Fruit fly (Drosophila melanogaster) whole organism, embryonic: ENCODE results near the gene IFT43.

Experiments
- Adf1 ChIP-seq: fragments of 200-800 bp; sonication (Bioruptor generic); IDR thresholded peaks from 2 replicates; pipeline ENCODE4 v1.3.6; 2022; ENCODE audit warnings: missing biosample characterization, missing genetic modification characterization
- CG10267 ChIP-seq: fragments of 200-800 bp; sonication (Bioruptor generic); optimal IDR thresholded peaks from 2 replicates; lab custom pipeline; 2018; ENCODE audit warnings: missing biosample characterization, mild to moderate bottlenecking, missing genetic modification characterization, moderate library complexity
- CG10462 ChIP-seq: fragments of 200-800 bp; sonication (Bioruptor generic); optimal IDR thresholded peaks from 2 replicates; lab custom pipeline; 2016; ENCODE audit warnings: missing biosample characterization, missing genetic modification characterization
- CG11085 ChIP-seq: fragments of 200-800 bp; sonication (Bioruptor generic); IDR thresholded peaks from 2 replicates; pipeline ENCODE4 v1.3.6; 2022; ENCODE audit warnings: missing biosample characterization, missing genetic modification characterization
- CG11504 ChIP-seq: fragments of 200-800 bp; sonication (Bioruptor generic); optimal IDR thresholded peaks from 3 replicates; lab custom pipeline; 2019; ENCODE audit warnings: missing biosample characterization, mild to moderate bottlenecking, missing genetic modification characterization, moderate library complexity
- CG11560 ChIP-seq: fragments of 200-800 bp; sonication (Bioruptor generic); IDR thresholded peaks from 3 replicates; pipeline ENCODE4 v1.3.6; 2022; ENCODE audit warnings: missing biosample characterization, missing genetic modification characterization
- CG12744 ChIP-seq: fragments of 200-800 bp; sonication (Bioruptor generic); optimal IDR thresholded peaks from 2 replicates; lab custom pipeline; 2016; ENCODE audit warnings: missing biosample characterization, missing genetic modification characterization
- CG15073 ChIP-seq: fragments of 200-800 bp; sonication (Bioruptor generic); optimal IDR thresholded peaks from 2 replicates; lab custom pipeline; 2016; ENCODE audit warnings: missing biosample characterization, missing genetic modification characterization
- CG1529 ChIP-seq: fragments of 200-800 bp; sonication (Bioruptor generic); optimal IDR thresholded peaks from 3 replicates; lab custom pipeline; 2018; ENCODE audit warnings: missing biosample characterization, missing genetic modification characterization
- CG1603 ChIP-seq: fragments of 200-800 bp; sonication (Bioruptor generic); optimal IDR thresholded peaks from 2 replicates; lab custom pipeline; 2019; ENCODE audit warnings: missing biosample characterization, mild to moderate bottlenecking, missing genetic modification characterization, moderate library complexity
- CG1647 ChIP-seq: fragments of 200-800 bp; sonication (Bioruptor generic); optimal IDR thresholded peaks from 3 replicates; lab custom pipeline; 2016; ENCODE audit warnings: missing biosample characterization, missing genetic modification characterization
- CG16815 ChIP-seq: fragments of 200-800 bp; sonication (Bioruptor generic); optimal IDR thresholded peaks from 3 replicates; lab custom pipeline; 2017; ENCODE audit warnings: missing biosample characterization, mild to moderate bottlenecking, missing genetic modification characterization
- CG18764 ChIP-seq: fragments of 200-800 bp; sonication (Bioruptor generic); optimal IDR thresholded peaks from 3 replicates; lab custom pipeline; 2016; ENCODE audit warnings: missing biosample characterization, missing genetic modification characterization
- CG2120 ChIP-seq: fragments of 200-800 bp; sonication (Bioruptor generic); optimal IDR thresholded peaks from 3 replicates; lab custom pipeline; 2016; ENCODE audit warnings: missing biosample characterization, missing genetic modification characterization
- CG2875 ChIP-seq: fragments of 200-800 bp; sonication (Bioruptor generic); optimal IDR thresholded peaks from 2 replicates; lab custom pipeline; 2017; ENCODE audit warnings: missing biosample characterization, mild to moderate bottlenecking, missing genetic modification characterization, missing genetic modification reagents
- CG30431 ChIP-seq: fragments of 200-800 bp; sonication (Bioruptor generic); optimal IDR thresholded peaks from 2 replicates; lab custom pipeline; 2017; ENCODE audit warnings: missing biosample characterization, missing genetic modification characterization
- CG31224 ChIP-seq: fragments of 200-800 bp; sonication (Bioruptor generic); IDR thresholded peaks from 2 replicates; pipeline ENCODE4 v1.3.6; 2022; ENCODE audit warnings: missing biosample characterization, missing genetic modification characterization
- CG32772 ChIP-seq: fragments of 200-800 bp; sonication (Bioruptor generic); IDR thresholded peaks from 2 replicates; pipeline ENCODE4 v1.3.6; 2022; ENCODE audit warnings: missing biosample characterization, missing genetic modification characterization
- CG34224 ChIP-seq: fragments of 200-800 bp; sonication (Bioruptor generic); IDR thresholded peaks from 3 replicates; pipeline ENCODE4 v1.3.6; 2022; ENCODE audit warnings: missing biosample characterization, missing genetic modification characterization; ENCODE audit not compliant: partially characterized antibody
- CG4328 ChIP-seq: fragments of 200-800 bp; sonication (Bioruptor generic); optimal IDR thresholded peaks from 3 replicates; lab custom pipeline; 2017; ENCODE audit warnings: missing biosample characterization, missing genetic modification reagents, missing genetic modification characterization
- CG4707 ChIP-seq: fragments of 200-800 bp; sonication (Bioruptor generic); optimal IDR thresholded peaks from 2 replicates; lab custom pipeline; 2018; ENCODE audit warnings: missing biosample characterization, mild to moderate bottlenecking, missing genetic modification characterization, moderate library complexity
- CTCF ChIP-seq: fragments of 200-800 bp; sonication (Bioruptor generic); optimal IDR thresholded peaks from 2 replicates; lab custom pipeline; 2017; ENCODE audit warnings: missing biosample characterization, mild to moderate bottlenecking, missing genetic modification characterization, moderate library complexity
- D19A ChIP-seq: fragments of 200-800 bp; optimal IDR thresholded peaks from 3 replicates; lab custom pipeline; 2019; ENCODE audit warnings: missing biosample characterization, mild to moderate bottlenecking, missing genetic modification characterization, moderate library complexity
- Deaf1 ChIP-seq: fragments of 200-800 bp; optimal IDR thresholded peaks from 3 replicates; lab custom pipeline; 2019; ENCODE audit warnings: missing biosample characterization, mild to moderate bottlenecking, missing genetic modification characterization, moderate library complexity
- ERR ChIP-seq: fragments of 200-800 bp; sonication (Bioruptor generic); optimal IDR thresholded peaks from 2 replicates; lab custom pipeline; 2016; ENCODE audit warnings: missing biosample characterization, missing genetic modification characterization
- HHEX ChIP-seq: fragments of 200-800 bp; sonication (Bioruptor generic); optimal IDR thresholded peaks from 3 replicates; lab custom pipeline; 2017; ENCODE audit warnings: missing biosample characterization, mild to moderate bottlenecking, missing genetic modification characterization, missing genetic modification reagents
- Lim3 ChIP-seq: fragments of 200-800 bp; sonication (Bioruptor generic); IDR thresholded peaks from 2 replicates; pipeline ENCODE4 v1.3.6; 2022; ENCODE audit warnings: missing biosample characterization, missing genetic modification characterization
- Lpt ChIP-seq: fragments of >200 bp; optimal IDR thresholded peaks from 2 replicates; lab custom pipeline; 2018; ENCODE audit warnings: missing biosample characterization, missing genetic modification characterization
- Meics ChIP-seq: fragments of 200-800 bp; sonication (Bioruptor generic); optimal IDR thresholded peaks from 2 replicates; lab custom pipeline; 2017; ENCODE audit warnings: missing biosample characterization, mild to moderate bottlenecking, missing genetic modification characterization
- Mes4 ChIP-seq: fragments of 200-800 bp; sonication (Bioruptor generic); optimal IDR thresholded peaks from 2 replicates; lab custom pipeline; 2016; ENCODE audit warnings: missing biosample characterization, missing genetic modification characterization
- Spps ChIP-seq: fragments of 200-800 bp; sonication (Bioruptor generic); optimal IDR thresholded peaks from 2 replicates; lab custom pipeline; 2018; ENCODE audit warnings: missing biosample characterization, mild to moderate bottlenecking, missing genetic modification characterization
- abd-A ChIP-seq: fragments of 200-800 bp; sonication (Bioruptor generic); optimal IDR thresholded peaks from 3 replicates; lab custom pipeline; 2019; ENCODE audit warnings: missing biosample characterization, mild to moderate bottlenecking, missing genetic modification characterization, moderate library complexity
- ac ChIP-seq: fragments of 200-800 bp; sonication (Bioruptor generic); optimal IDR thresholded peaks from 3 replicates; lab custom pipeline; 2017; ENCODE audit warnings: missing biosample characterization, mild to moderate bottlenecking, missing genetic modification characterization
- aop ChIP-seq: fragments of 200-800 bp; sonication (Bioruptor generic); IDR thresholded peaks from 2 replicates; pipeline ENCODE4 v1.3.6; 2022; ENCODE audit warnings: missing biosample characterization, missing genetic modification characterization
- ash1 ChIP-seq: fragments of 200-800 bp; sonication (Bioruptor generic); optimal IDR thresholded peaks from 2 replicates; lab custom pipeline; 2018; ENCODE audit warnings: missing biosample characterization, mild to moderate bottlenecking, missing genetic modification characterization
- bcd ChIP-seq: fragments of 200-800 bp; sonication (Bioruptor generic); optimal IDR thresholded peaks from 2 replicates; lab custom pipeline; 2017; ENCODE audit warnings: missing biosample characterization, mild to moderate bottlenecking, missing genetic modification characterization
- bsh ChIP-seq, 2 experiments: fragments of 200-800 bp; sonication (Bioruptor generic); optimal IDR thresholded peaks; 2 replicates each; lab custom pipeline; 2017 to 2018; ENCODE audit warnings: mild to moderate bottlenecking in 2 of 2, missing biosample characterization in 2 of 2, missing genetic modification characterization in 2 of 2, moderate library complexity in 1 of 2
- cas ChIP-seq: fragments of 200-800 bp; sonication (Bioruptor generic); IDR thresholded peaks from 2 replicates; pipeline ENCODE4 v1.3.6; 2022; ENCODE audit warnings: missing biosample characterization, missing genetic modification characterization
- ci ChIP-seq: fragments of 200-800 bp; sonication (Bioruptor generic); IDR thresholded peaks from 3 replicates; pipeline ENCODE4 v1.3.6; 2022; ENCODE audit warnings: missing biosample characterization, missing genetic modification characterization
- eve ChIP-seq, 2 experiments: fragments of >200 bp; optimal IDR thresholded peaks; 2 replicates each; lab custom pipeline; 2017; ENCODE audit warnings: missing biosample characterization in 2 of 2, missing genetic modification characterization in 2 of 2
- hbn ChIP-seq: fragments of 200-800 bp; sonication (Bioruptor generic); IDR thresholded peaks from 2 replicates; pipeline ENCODE4 v1.3.6; 2022; ENCODE audit warnings: missing biosample characterization, missing genetic modification characterization; ENCODE audit not compliant: partially characterized antibody
- jumu ChIP-seq: fragments of 200-800 bp; sonication (Bioruptor generic); optimal IDR thresholded peaks from 3 replicates; lab custom pipeline; 2016; ENCODE audit warnings: missing biosample characterization, missing genetic modification characterization
- lilli ChIP-seq: fragments of 200-800 bp; sonication (Bioruptor generic); optimal IDR thresholded peaks from 3 replicates; lab custom pipeline; 2016; ENCODE audit warnings: missing biosample characterization, missing genetic modification characterization
- nerfin-2 ChIP-seq: fragments of 200-800 bp; sonication (Bioruptor generic); IDR thresholded peaks from 2 replicates; pipeline ENCODE4 v1.3.6; 2022; ENCODE audit warnings: missing biosample characterization, missing genetic modification characterization; ENCODE audit not compliant: partially characterized antibody
- pita ChIP-seq: fragments of 200-800 bp; sonication (Bioruptor generic); optimal IDR thresholded peaks from 2 replicates; lab custom pipeline; 2017; ENCODE audit warnings: missing biosample characterization, mild to moderate bottlenecking, missing genetic modification characterization
- row ChIP-seq: fragments of 200-800 bp; sonication (Bioruptor generic); IDR thresholded peaks from 3 replicates; pipeline ENCODE4 v1.3.6; 2022; ENCODE audit warnings: missing biosample characterization, missing genetic modification characterization
- sd ChIP-seq: fragments of 200-800 bp; sonication (Bioruptor generic); optimal IDR thresholded peaks from 3 replicates; lab custom pipeline; 2018; ENCODE audit warnings: missing biosample characterization, mild to moderate bottlenecking, missing genetic modification characterization, moderate library complexity
- tll ChIP-seq, 2 experiments: fragments of 200-800 bp in 1 of 2; fragments of >200 bp in 1 of 2; sonication (Bioruptor generic) in 1 of 2; optimal IDR thresholded peaks; 2 replicates each; lab custom pipeline; 2017 to 2019; ENCODE audit warnings: missing biosample characterization in 2 of 2, missing genetic modification characterization in 2 of 2, mild to moderate bottlenecking in 1 of 2, moderate library complexity in 1 of 2
- tna ChIP-seq: fragments of 200-800 bp; sonication (Bioruptor generic); IDR thresholded peaks from 2 replicates; pipeline ENCODE4 v1.3.6; 2022; ENCODE audit warnings: missing biosample characterization, missing genetic modification characterization; ENCODE audit not compliant: partially characterized antibody

Gene IFT43

dm6 chr2L:12720430-12721396 is 25.9 kb upstream of the IFT43 start (continued):
- peak; percentile 8 for TF ChIP-seq HHEX (GFP tag; lab: Kevin White, UChicago)
- TF ChIP-seq CG15073 (GFP tag; lab: Kevin White, UChicago): no peak
- TF ChIP-seq CG32772 (GFP tag; lab: Robert Waterston, UW): 0 out of 2 replicates have a peak, but pooled peaks have one; percentile 59
- no peak for TF ChIP-seq Mes4
- no peak for TF ChIP-seq CG4707 (GFP tag; lab: Kevin White, UChicago)
- TF ChIP-seq CG2120 (GFP tag; lab: Kevin White, UChicago): peak; percentile 62
- peak; percentile 93 for TF ChIP-seq CG31224 (GFP tag; lab: Robert Waterston, UW)
- no peak for TF ChIP-seq CG18764 (GFP tag; lab: Kevin White, UChicago)
- TF ChIP-seq ac (GFP tag; lab: Kevin White, UChicago): no peak
- peak; percentile 73 for TF ChIP-seq Meics (GFP tag; lab: Kevin White, UChicago)
- no peak for TF ChIP-seq aop (GFP tag; lab: Robert Waterston, UW)
- peak; percentile 29 for TF ChIP-seq CG4328 (GFP tag; lab: Kevin White, UChicago)
- TF ChIP-seq CG2875 (GFP tag; lab: Kevin White, UChicago): no peak
- no peak for TF ChIP-seq nerfin-2 (GFP tag; lab: Robert Waterston, UW)
- TF ChIP-seq Lim3 (GFP tag; lab: Robert Waterston, UW): no peak
- peak; percentile 57 for TF ChIP-seq bcd (GFP tag; lab: Kevin White, UChicago)
- no peak for TF ChIP-seq ash1 (GFP tag; lab: Kevin White, UChicago)
- no peak for TF ChIP-seq tna (GFP tag; lab: Robert Waterston, UW)
- no peak for TF ChIP-seq hbn (GFP tag; lab: Robert Waterston, UW)
- TF ChIP-seq CG1603 (tag; lab: Kevin White, UChicago): peak; percentile 27
- TF ChIP-seq bsh (GFP tag; optimal IDR thresholded peaks at IDR 0.05; lab: Kevin White, UChicago): peak in 1 of 2 experiments; percentile 17
- TF ChIP-seq Spps (tag; lab: Kevin White, UChicago): no peak
- no peak for TF ChIP-seq pita (GFP tag; lab: Kevin White, UChicago)
- TF ChIP-seq Deaf1 (tag; lab: Kevin White, UChicago): peak; percentile 35
- no peak for TF ChIP-seq CG11085 (GFP tag; lab: Robert Waterston, UW)
- peak; percentile 54; the same call in 1 of the 2 replicates for TF ChIP-seq Adf1
- peak; percentile 61 for TF ChIP-seq lilli (GFP tag; lab: Kevin White, UChicago)
- peak; percentile 37 for TF ChIP-seq D19A (tag; lab: Kevin White, UChicago)
- TF ChIP-seq eve (GFP tag; optimal IDR thresholded peaks at IDR 0.05; lab: Kevin White, UChicago): no peak
- no peak for TF ChIP-seq jumu (GFP tag; lab: Kevin White, UChicago)
- no peak for TF ChIP-seq CG16815 (GFP tag; lab: Kevin White, UChicago)
- TF ChIP-seq CG30431 (GFP tag; lab: Kevin White, UChicago): no peak
- TF ChIP-seq CG1647 (GFP tag; lab: Kevin White, UChicago): no peak
- TF ChIP-seq CG12744: no peak
- TF ChIP-seq ERR (GFP tag; lab: Kevin White, UChicago): no peak
- TF ChIP-seq CG10267: peak; percentile 39
- TF ChIP-seq tll (GFP tag; optimal IDR thresholded peaks at IDR 0.05; lab: Kevin White, UChicago): no peak
- no peak for TF ChIP-seq Lpt (GFP tag; lab: Kevin White, UChicago)
- TF ChIP-seq CG11560 (tag; lab: Robert Waterston, UW): no peak
- peak; percentile 72 for TF ChIP-seq CG11504 (tag; lab: Kevin White, UChicago)
- TF ChIP-seq ci (GFP tag; lab: Robert Waterston, UW): peak; percentile 63; the same call in 2 of the 3 replicates
- TF ChIP-seq row (GFP tag; lab: Robert Waterston, UW): peak; percentile 79
- TF ChIP-seq CTCF (GFP tag; lab: Kevin White, UChicago): no peak
- no peak for TF ChIP-seq CG10462
- TF ChIP-seq sd (tag; lab: Kevin White, UChicago): peak; percentile 48
- no peak for TF ChIP-seq CG34224 (GFP tag; lab: Robert Waterston, UW)
- peak; percentile 75 for TF ChIP-seq abd-A (tag; lab: Kevin White, UChicago)
- no peak for TF ChIP-seq CG1529
- no peak for TF ChIP-seq cas
